Worm (Caenorhabditis elegans): Measurements from ENCODE around the gene mep-1.

mep-1 gene

ce11 chrIV:11504416-11504815 is 20.0 kb upstream of the mep-1 start, which contains the start of gene twk-25:
Gene twk-25 (plus strand): TSS chrIV:11504716.
- TF ChIP-seq mep-1 (tag; optimal IDR thresholded peaks at IDR 0.05) (no peak), ceh-63 (GFP tag; optimal IDR thresholded peaks at IDR 0.05) (no peak), pax-3 (tag; optimal IDR thresholded peaks at IDR 0.05) (no peak), pqm-1 (tag; optimal IDR thresholded peaks at IDR 0.05) (no peak), mdl-1 (tag; optimal IDR thresholded peaks at IDR 0.05) (no peak), unc-130 (tag; optimal IDR thresholded peaks at IDR 0.05) (no peak), egl-13 (tag; optimal IDR thresholded peaks at IDR 0.05) (no peak), fkh-4 (tag; optimal IDR thresholded peaks at IDR 0.05; ENCODE audit: borderline replicate concordance) (no peak), nhr-85 (tag) (no peak), zip-4 (GFP tag; optimal IDR thresholded peaks at IDR 0.05) (no peak), ets-5 (GFP tag; IDR thresholded peaks at IDR 0.05) (no peak), tbx-2 (tag; optimal IDR thresholded peaks at IDR 0.05) (no peak), lin-13 (GFP tag; optimal IDR thresholded peaks at IDR 0.05) (no peak), ceh-82 (tag; optimal IDR thresholded peaks at IDR 0.05) (no peak), sox-4 (tag; optimal IDR thresholded peaks at IDR 0.05) (no peak), ceh-88 (GFP tag; IDR thresholded peaks at IDR 0.05) (no peak), swsn-7 (tag; optimal IDR thresholded peaks at IDR 0.05) (no peak), egl-27 (tag; optimal IDR thresholded peaks at IDR 0.05) (no peak)

- no peak for TF ChIP-seq hpl-2 (GFP tag; optimal IDR thresholded peaks at IDR 0.05)
- no peak for TF ChIP-seq ets-5 (GFP tag; IDR thresholded peaks at IDR 0.05)
Observed at ce11 chrIV:11510664-11511063, 13.8 kb upstream of the mep-1 start, which contains the start of gene M04B2.6. Gene M04B2.6 (minus strand): TSS chrIV:11510764.

- TF ChIP-seq swsn-7 (tag; optimal IDR thresholded peaks at IDR 0.05) (peak; percentile 52), pax-3 (tag; optimal IDR thresholded peaks at IDR 0.05) (no peak), F16B12.6 (tag; optimal IDR thresholded peaks at IDR 0.05) (no peak), lin-35 (GFP tag; optimal IDR thresholded peaks at IDR 0.05) (peak; percentile 66 to 80), nhr-47 (tag; optimal IDR thresholded peaks at IDR 0.05) (peak; percentile 51), ztf-11 (tag; optimal IDR thresholded peaks at IDR 0.05) (no peak), grh-1 (GFP tag; IDR thresholded peaks at IDR 0.05) (no peak), nhr-90 (tag; optimal IDR thresholded peaks at IDR 0.05; ENCODE audit: poor library complexity) (peak; percentile 13), hlh-17 (GFP tag; optimal IDR thresholded peaks at IDR 0.05; ENCODE audit: borderline replicate concordance) (no peak), nhr-19 (GFP tag; conservative IDR thresholded peaks at IDR 0.05) (peak; percentile 43), nhr-76 (tag; optimal IDR thresholded peaks at IDR 0.05) (no peak), mdl-1 (tag; optimal IDR thresholded peaks at IDR 0.05) (no peak), efl-1 (optimal IDR thresholded peaks at IDR 0.05) (peak; percentile 34 to 67), efl-1 (GFP tag; optimal IDR thresholded peaks at IDR 0.05 in 1 of 2) (peak; percentile 76 to 96), elt-3 (tag; optimal IDR thresholded peaks at IDR 0.05) (no peak), mep-1 (tag; optimal IDR thresholded peaks at IDR 0.05) (peak; percentile 85), isw-1 (GFP tag; IDR thresholded peaks at IDR 0.05) (peak; percentile 6; the same call in 1 of the 2 replicates), C16A3.4 (tag; optimal IDR thresholded peaks at IDR 0.05) (peak; percentile 64), hpl-2 (GFP tag; optimal IDR thresholded peaks at IDR 0.05) (no peak), dpl-1 (GFP tag; optimal IDR thresholded peaks at IDR 0.05) (peak; percentile 62 to 73 (median 72)), nhr-85 (tag) (peak; percentile 37), xbp-1 (tag; optimal IDR thresholded peaks at IDR 0.05) (peak; percentile 53), alr-1 (tag; optimal IDR thresholded peaks at IDR 0.05; ENCODE audit: borderline replicate concordance) (no peak), lin-15B (tag; optimal IDR thresholded peaks at IDR 0.05) (peak; percentile 26), nhr-28 (tag; optimal IDR thresholded peaks at IDR 0.05) (no peak), blmp-1 (tag; optimal IDR thresholded peaks at IDR 0.05) (peak; percentile 49), skn-1 (tag; optimal IDR thresholded peaks at IDR 0.05) (peak; percentile 51), unc-98 (GFP tag; IDR thresholded peaks at IDR 0.05) (no peak), unc-86 (tag; optimal IDR thresholded peaks at IDR 0.05) (peak; percentile 4), dsc-1 (tag; optimal IDR thresholded peaks at IDR 0.05) (peak; percentile 50), lin-39 (tag; optimal IDR thresholded peaks at IDR 0.05) (peak; percentile 11), snpc-4 (tag; optimal IDR thresholded peaks at IDR 0.05) (no peak), fos-1 (tag; optimal IDR thresholded peaks at IDR 0.05) (no peak), lsy-2 (tag; optimal IDR thresholded peaks at IDR 0.05) (peak; percentile 54 to 74), unc-30 (tag; optimal IDR thresholded peaks at IDR 0.05) (no peak), nhr-71 (tag; optimal IDR thresholded peaks at IDR 0.05) (peak; percentile 59)
Observed at ce11 chrIV:11520960-11521359, 3.5 kb upstream of the mep-1 start, which contains the start of the genes M04B2.4 and gfl-1. Gene M04B2.4 (minus strand): TSS chrIV:11521031. Gene gfl-1 (plus strand): TSS chrIV:11521290.

Measured in whole organism, L1 larva.